Worm (Caenorhabditis elegans): Measurements from ENCODE around the gene F53C3.3.

F53C3.3 gene

ce11 chrII:3920611-3921010, 18.0 kb downstream of the F53C3.3 start:
- TF ChIP-seq jun-1 (tag; optimal IDR thresholded peaks at IDR 0.05) (no peak), ceh-28 (tag; optimal IDR thresholded peaks at IDR 0.05) (no peak), zag-1 (tag; optimal IDR thresholded peaks at IDR 0.05) (no peak), snpc-4 (tag; optimal IDR thresholded peaks at IDR 0.05) (no peak), hmg-11 (tag; optimal IDR thresholded peaks at IDR 0.05) (no peak), sea-2 (GFP tag; optimal IDR thresholded peaks at IDR 0.05) (no peak), egl-27 (tag; optimal IDR thresholded peaks at IDR 0.05) (no peak), mml-1 (tag; optimal IDR thresholded peaks at IDR 0.05) (no peak), nhr-237 (tag; optimal IDR thresholded peaks at IDR 0.05) (no peak), lin-39 (tag; optimal IDR thresholded peaks at IDR 0.05) (no peak), skn-1 (tag; optimal IDR thresholded peaks at IDR 0.05) (no peak), aly-2 (tag; optimal IDR thresholded peaks at IDR 0.05) (no peak), elt-2 (tag; optimal IDR thresholded peaks at IDR 0.05) (no peak)

DNA sequence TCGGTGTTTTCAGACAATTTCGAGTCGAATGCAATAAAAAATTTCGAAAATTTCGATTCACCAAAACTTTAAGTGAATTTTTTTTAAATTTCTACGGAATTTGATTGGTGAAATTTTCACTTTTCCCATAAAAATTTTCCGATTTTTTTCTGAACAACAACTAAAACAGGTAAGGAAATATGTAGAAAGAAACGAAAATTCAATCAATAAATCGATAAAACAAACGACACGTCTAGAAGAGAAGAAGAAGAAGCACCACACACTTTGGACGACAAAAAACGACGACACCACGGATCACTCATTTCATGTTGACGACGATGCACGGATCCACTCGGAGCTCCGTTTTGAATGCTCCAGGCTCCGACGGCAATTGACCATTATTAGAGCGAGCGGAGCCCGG, 20.0 kb downstream of the F53C3.3 start:
- no peak for TF ChIP-seq nhr-77 (tag; optimal IDR thresholded peaks at IDR 0.05)
- TF ChIP-seq fos-1 (tag; optimal IDR thresholded peaks at IDR 0.05) = no peak
- TF ChIP-seq ceh-28 (tag; optimal IDR thresholded peaks at IDR 0.05) = peak; percentile 56
- TF ChIP-seq nhr-76 (tag; optimal IDR thresholded peaks at IDR 0.05) = no peak

- TF ChIP-seq ama-1 (optimal IDR thresholded peaks at IDR 0.05) (no peak), nfya-1 (tag; optimal IDR thresholded peaks at IDR 0.05; ENCODE audit: insufficient read depth) (peak; percentile 97), R02D3.7 (tag; optimal IDR thresholded peaks at IDR 0.05) (no peak)
Measured at ce11 chrII:3927943-3928393, 25.3 kb downstream of the F53C3.3 start, which contains the start of gene plpp-1.1. plpp-1.1 (minus strand) TSS chrII:3927993.

- TF ChIP-seq nhr-23 (tag; optimal IDR thresholded peaks at IDR 0.05) (peak; percentile 33), pha-4 (tag; optimal IDR thresholded peaks at IDR 0.05) (peak; percentile 92), nfya-1 (tag; optimal IDR thresholded peaks at IDR 0.05; ENCODE audit: insufficient read depth) (peak; percentile 85), ceh-9 (tag; optimal IDR thresholded peaks at IDR 0.05) (no peak), unc-62 (GFP tag; optimal IDR thresholded peaks at IDR 0.05) (no peak), snpc-4 (tag; optimal IDR thresholded peaks at IDR 0.05) (no peak), mml-1 (tag; optimal IDR thresholded peaks at IDR 0.05) (no peak), egl-27 (tag; optimal IDR thresholded peaks at IDR 0.05) (no peak)
Measured at ce11 chrII:3929446-3929845, 26.8 kb downstream of the F53C3.3 start.

DNA sequence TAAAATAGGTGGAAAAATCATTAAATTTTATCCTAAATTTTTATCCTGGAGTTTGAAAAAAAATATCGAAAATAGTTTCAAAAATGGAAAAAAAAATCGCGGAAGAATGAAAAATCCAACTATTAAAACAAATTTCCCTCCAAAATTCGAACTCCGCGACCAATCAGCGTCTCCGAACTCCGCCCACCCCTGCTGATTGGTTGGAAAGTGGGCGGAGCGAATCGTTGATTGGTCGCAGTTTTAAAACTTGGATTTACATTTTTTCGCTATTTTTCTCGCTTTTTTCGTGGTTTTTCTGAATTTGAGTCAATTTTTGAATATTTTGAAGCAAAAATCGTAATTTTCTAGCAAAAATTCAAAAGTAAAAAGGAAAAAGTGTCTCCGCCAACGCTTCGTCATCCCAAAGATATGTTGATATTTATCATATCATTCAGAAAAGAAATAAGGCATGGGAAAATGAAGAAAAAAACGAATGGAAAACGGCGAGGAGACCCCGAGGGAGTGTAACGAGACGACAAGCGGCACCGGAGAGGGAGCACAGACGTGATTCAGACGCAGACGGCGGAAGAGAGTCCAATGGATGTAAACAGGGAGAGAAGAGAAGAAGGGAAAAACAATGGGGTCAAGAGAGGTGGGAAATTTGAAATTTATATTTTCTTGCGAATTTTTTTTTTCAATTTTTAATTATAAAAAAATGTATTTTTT, 28.0 kb downstream of the F53C3.3 start:
- TF ChIP-seq nhr-237 (tag; optimal IDR thresholded peaks at IDR 0.05) (no peak), lin-15B (tag; optimal IDR thresholded peaks at IDR 0.05) (peak; percentile 22), ztf-4 (tag; optimal IDR thresholded peaks at IDR 0.05) (no peak), snpc-4 (tag; optimal IDR thresholded peaks at IDR 0.05) (peak; percentile 40), pqm-1 (tag; optimal IDR thresholded peaks at IDR 0.05) (peak; percentile 17), jun-1 (tag; optimal IDR thresholded peaks at IDR 0.05) (no peak), daf-12 (tag; optimal IDR thresholded peaks at IDR 0.05) (no peak), elt-2 (tag; optimal IDR thresholded peaks at IDR 0.05) (peak; percentile 42), hmg-11 (tag; optimal IDR thresholded peaks at IDR 0.05) (peak; percentile 49), nfya-1 (tag; optimal IDR thresholded peaks at IDR 0.05; ENCODE audit: insufficient read depth) (peak; percentile 99), egl-5 (tag; optimal IDR thresholded peaks at IDR 0.05) (no peak), nhr-23 (tag; optimal IDR thresholded peaks at IDR 0.05) (peak; percentile 94), ZK546.5 (tag; optimal IDR thresholded peaks at IDR 0.05) (no peak), nhr-28 (tag; optimal IDR thresholded peaks at IDR 0.05) (no peak), nhr-67 (tag; optimal IDR thresholded peaks at IDR 0.05) (no peak), pha-4 (tag; optimal IDR thresholded peaks at IDR 0.05) (peak; percentile 94), ztf-11 (tag; optimal IDR thresholded peaks at IDR 0.05) (no peak), elt-3 (tag; optimal IDR thresholded peaks at IDR 0.05) (peak in 1 of 3 experiments; percentile 3), eor-1 (tag; optimal IDR thresholded peaks at IDR 0.05) (no peak), R02D3.7 (tag; optimal IDR thresholded peaks at IDR 0.05) (no peak)

Data from whole organism, L3 larva.